Worm (Caenorhabditis elegans) whole organism, young adult: ENCODE measurements around the gene F40G9.17.

Experiments used
- D2030.7 ChIP-seq: fragments of 200-800 bp; sonication (Bioruptor generic); IDR thresholded peaks from 2 replicates; pipeline ENCODE4 v1.3.6; 2022; ENCODE audit warnings: missing genetic modification reagents, missing genetic modification characterization, missing compliant biosample characterization
- F22D6.2 ChIP-seq: sonication (generic microtip); optimal IDR thresholded peaks from 2 replicates; lab custom pipeline; 2016; ENCODE audit warnings: mild to moderate bottlenecking, missing genetic modification characterization, missing compliant biosample characterization
- cebp-1 ChIP-seq, 2 experiments: fragments of 200-800 bp in 1 of 2; sonication (Bioruptor generic) in 1 of 2; sonication (generic microtip) in 1 of 2; IDR thresholded peaks in 1 of 2; optimal IDR thresholded peaks in 1 of 2; 2 replicates each; pipeline versions ENCODE4 v1.3.6 to Lab custom; 2017 to 2022; ENCODE audit warnings: missing compliant biosample characterization in 2 of 2, missing genetic modification characterization in 2 of 2, mild to moderate bottlenecking in 1 of 2, missing genetic modification reagents in 1 of 2, moderate library complexity in 1 of 2
- ceh-27 ChIP-seq: fragments of 200-800 bp; sonication (Bioruptor generic); optimal IDR thresholded peaks from 2 replicates; lab custom pipeline; 2018; ENCODE audit warnings: mild to moderate bottlenecking, missing genetic modification characterization, moderate library complexity, missing compliant biosample characterization
- lin-54 ChIP-seq: fragments of 200-800 bp; sonication (Bioruptor generic); optimal IDR thresholded peaks from 2 replicates; lab custom pipeline; 2018; ENCODE audit warnings: mild to moderate bottlenecking, missing genetic modification characterization, missing compliant biosample characterization
- mcd-1 ChIP-seq: fragments of 200-800 bp; sonication (Bioruptor generic); IDR thresholded peaks from 2 replicates; pipeline ENCODE4 v1.3.6; 2022; ENCODE audit warnings: missing genetic modification reagents, missing genetic modification characterization, missing compliant biosample characterization
- snpc-3.4 ChIP-seq: sonication (generic microtip); optimal IDR thresholded peaks from 2 replicates; lab custom pipeline; 2017; ENCODE audit warnings: missing genetic modification characterization, mild to moderate bottlenecking, missing compliant biosample characterization, antibody characterized with exemption, moderate library complexity, missing genotype, missing genetic modification reagents
- sptf-2 ChIP-seq: fragments of 200-800 bp; sonication (Bioruptor generic); optimal IDR thresholded peaks from 2 replicates; lab custom pipeline; 2018; ENCODE audit warnings: mild to moderate bottlenecking, missing genetic modification characterization, missing compliant biosample characterization
- unc-130 ChIP-seq: sonication (generic microtip); optimal IDR thresholded peaks from 2 replicates; lab custom pipeline; 2016; ENCODE audit warnings: missing genetic modification reagents, missing genetic modification characterization, missing compliant biosample characterization
- unc-62 ChIP-seq: fragments of 150-350 bp; optimal IDR thresholded peaks from 2 replicates; lab custom pipeline; 2014; ENCODE audit warnings: missing biosample characterization, missing genetic modification reagents, missing genetic modification characterization

DNA sequence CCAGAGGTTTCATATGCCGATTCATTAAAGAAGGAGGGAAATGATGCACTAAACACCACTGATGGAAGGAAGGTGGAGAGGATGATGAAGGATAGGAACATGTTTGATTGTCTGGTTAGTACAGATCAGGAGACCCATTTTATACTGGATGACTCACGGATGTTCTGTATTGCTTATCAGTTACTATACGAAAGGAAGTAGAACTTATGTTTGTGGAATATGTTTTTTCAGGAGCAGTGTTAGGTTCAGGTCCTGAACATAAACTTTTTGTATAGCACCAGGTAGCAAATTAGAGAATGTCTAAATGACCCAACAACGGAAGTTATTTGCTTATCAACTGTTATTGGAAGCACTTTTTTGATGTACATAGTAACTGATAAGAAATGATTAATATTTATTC is 18.5 kb upstream of the F40G9.17 start, which contains the start of gene clec-148:
- no peak for TF ChIP-seq mcd-1 (GFP tag; lab: Robert Waterston, UW)
- no peak for TF ChIP-seq unc-130 (GFP tag; lab: Kevin White, UChicago)
- no peak for TF ChIP-seq sptf-2 (GFP tag; lab: Kevin White, UChicago)
- TF ChIP-seq D2030.7 (GFP tag; lab: Robert Waterston, UW), result no peak
- no peak for TF ChIP-seq cebp-1 (GFP tag; IDR thresholded peaks at IDR 0.05; lab: Robert Waterston, UW)
- TF ChIP-seq cebp-1 (tag; optimal IDR thresholded peaks at IDR 0.05; lab: Kevin White, UChicago), result no peak
- TF ChIP-seq unc-62 (GFP tag; lab: Kevin White, UChicago), result no peak
- TF ChIP-seq F22D6.2 (tag; lab: Kevin White, UChicago), result no peak
- TF ChIP-seq lin-54 (GFP tag; lab: Kevin White, UChicago), result no peak
- TF ChIP-seq snpc-3.4 (tag; lab: Kevin White, UChicago), result no peak
- TF ChIP-seq ceh-27 (GFP tag; lab: Kevin White, UChicago), result no peak
